Fruit fly (Drosophila melanogaster) whole organism, adult: ENCODE measurements around the gene CG42324.

ENCODE experiments used
- CG14711 ChIP-seq: fragments of 200-800 bp; sonication (Bioruptor generic); optimal IDR thresholded peaks from 2 replicates; lab custom pipeline; 2018; ENCODE audit warnings: missing biosample characterization, mild to moderate bottlenecking, missing genetic modification characterization, moderate library complexity
- CG5204 ChIP-seq: fragments of 200-800 bp; sonication (Bioruptor generic); optimal IDR thresholded peaks from 2 replicates; lab custom pipeline; 2016; ENCODE audit warnings: missing biosample characterization, missing genetic modification characterization
- Clk ChIP-seq: fragments of 200-800 bp; sonication (Bioruptor generic); optimal IDR thresholded peaks from 2 replicates; lab custom pipeline; 2017; ENCODE audit warnings: missing biosample characterization, missing genetic modification characterization
- Crg-1 ChIP-seq: fragments of 200-800 bp; sonication (Bioruptor generic); optimal IDR thresholded peaks from 2 replicates; lab custom pipeline; 2016; ENCODE audit warnings: missing biosample characterization, missing genetic modification characterization
- Hr96 ChIP-seq: fragments of 200-800 bp; sonication (Bioruptor generic); optimal IDR thresholded peaks from 2 replicates; lab custom pipeline; 2016; ENCODE audit warnings: missing biosample characterization, missing genetic modification characterization
- bab1 ChIP-seq: fragments of 200-800 bp; sonication (Bioruptor generic); optimal IDR thresholded peaks from 3 replicates; lab custom pipeline; 2019; ENCODE audit warnings: missing biosample characterization, mild to moderate bottlenecking, missing genetic modification characterization, moderate library complexity
- cnc ChIP-seq, 2 experiments: fragments of >200 bp; optimal IDR thresholded peaks; 2 replicates each; lab custom pipeline; 2017
- kay ChIP-seq: fragments of 200-800 bp; sonication (Bioruptor generic); peaks from one replicate; lab custom pipeline; 2016; ENCODE audit warnings: missing biosample characterization, missing genetic modification characterization, borderline replicate concordance
- tj ChIP-seq: fragments of 200-800 bp; sonication (Bioruptor generic); optimal IDR thresholded peaks from 3 replicates; lab custom pipeline; 2017; ENCODE audit warnings: missing biosample characterization, mild to moderate bottlenecking, missing genetic modification characterization, moderate library complexity

DNA sequence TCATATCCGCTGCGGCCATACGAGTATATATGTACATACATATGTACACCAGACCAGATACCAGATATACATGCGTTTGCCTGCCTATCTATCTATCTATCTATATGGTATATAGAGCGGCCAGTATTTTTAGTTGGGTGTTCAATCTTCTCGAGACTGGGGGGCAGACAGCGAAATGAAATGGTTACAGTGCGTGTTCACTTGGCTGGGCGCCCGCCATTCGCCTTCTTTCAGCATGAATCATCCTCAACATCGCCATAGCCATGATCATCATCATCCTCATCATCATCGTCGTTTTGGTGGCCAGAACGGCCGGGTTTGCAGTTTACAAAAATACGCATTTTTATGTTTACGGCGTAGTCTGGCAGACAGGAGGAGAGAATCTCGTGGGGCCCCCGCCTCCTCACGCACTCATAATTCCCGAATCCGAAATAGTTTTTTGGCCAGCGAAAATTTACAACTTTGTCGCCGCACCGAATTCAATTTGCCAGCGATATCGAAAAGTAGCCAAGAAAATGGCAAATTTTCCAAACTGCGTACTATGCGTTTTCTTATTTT, 16.2 kb upstream of the CG42324 start:
- TF ChIP-seq Clk (GFP tag; lab: Kevin White, UChicago) = no peak
- no peak for TF ChIP-seq CG5204
- TF ChIP-seq CG14711 (tag; lab: Kevin White, UChicago) = no peak
- TF ChIP-seq Crg-1 (GFP tag; lab: Kevin White, UChicago) = no peak
- TF ChIP-seq Hr96 (GFP tag; lab: Kevin White, UChicago) = no peak
- TF ChIP-seq kay = no peak
- no peak for TF ChIP-seq bab1
- no peak for TF ChIP-seq tj (GFP tag; lab: Kevin White, UChicago)
- TF ChIP-seq cnc (optimal IDR thresholded peaks at IDR 0.05; lab: Kevin White, UChicago) = no peak
